Fruit fly (Drosophila melanogaster) whole organism, embryonic: Measurements from ENCODE around the gene CG7546.
A peak's percentile ranks its signal among the peaks of the same experiment; 100 is the strongest.

Experiments
- Abd-B ChIP-seq: fragments of 200-800 bp; sonication (Bioruptor generic); optimal IDR thresholded peaks from 2 replicates; lab custom pipeline; 2018; ENCODE audit warnings: missing biosample characterization, mild to moderate bottlenecking, missing genetic modification characterization, moderate library complexity
- Ada2b ChIP-seq: fragments of 200-800 bp; sonication (Bioruptor generic); IDR thresholded peaks from 2 replicates; pipeline ENCODE4 v1.3.6; 2022; ENCODE audit warnings: missing biosample characterization, missing genetic modification characterization
- Atf-2 ChIP-seq: fragments of 200-800 bp; sonication (Bioruptor generic); optimal IDR thresholded peaks from 2 replicates; lab custom pipeline; 2016; ENCODE audit warnings: missing biosample characterization, missing genetic modification characterization
- Blimp-1 ChIP-seq: fragments of 200-800 bp; sonication (Bioruptor generic); optimal IDR thresholded peaks from 3 replicates; lab custom pipeline; 2018; ENCODE audit warnings: missing biosample characterization, missing genetic modification characterization, mild to moderate bottlenecking, moderate library complexity, missing genetic modification reagents
- CG17568 ChIP-seq: fragments of 200-800 bp; sonication (Bioruptor generic); optimal IDR thresholded peaks from 2 replicates; lab custom pipeline; 2018; ENCODE audit warnings: missing biosample characterization, mild to moderate bottlenecking, missing genetic modification characterization, moderate library complexity
- CG18764 ChIP-seq: fragments of 200-800 bp; sonication (Bioruptor generic); optimal IDR thresholded peaks from 3 replicates; lab custom pipeline; 2016; ENCODE audit warnings: missing biosample characterization, missing genetic modification characterization
- CG2199 ChIP-seq: fragments of 200-800 bp; sonication (Bioruptor generic); IDR thresholded peaks from 3 replicates; pipeline ENCODE4 v1.3.6; 2022; ENCODE audit warnings: missing biosample characterization, missing genetic modification characterization
- CG32767 ChIP-seq: fragments of 200-800 bp; sonication (Bioruptor generic); IDR thresholded peaks from 2 replicates; pipeline ENCODE4 v1.3.6; 2022; ENCODE audit warnings: missing biosample characterization, missing genetic modification characterization
- CG4707 ChIP-seq: fragments of 200-800 bp; sonication (Bioruptor generic); optimal IDR thresholded peaks from 2 replicates; lab custom pipeline; 2018; ENCODE audit warnings: missing biosample characterization, mild to moderate bottlenecking, missing genetic modification characterization, moderate library complexity
- CG7556 ChIP-seq: fragments of 200-800 bp; sonication (Bioruptor generic); optimal IDR thresholded peaks from 2 replicates; lab custom pipeline; 2017; ENCODE audit warnings: missing biosample characterization, mild to moderate bottlenecking, missing genetic modification characterization
- CG7745 ChIP-seq: fragments of 200-800 bp; sonication (Bioruptor generic); optimal IDR thresholded peaks from 2 replicates; lab custom pipeline; 2018; ENCODE audit warnings: missing biosample characterization, mild to moderate bottlenecking, missing genetic modification characterization, moderate library complexity
- CG7786 ChIP-seq: fragments of 200-800 bp; sonication (Bioruptor generic); optimal IDR thresholded peaks from 2 replicates; lab custom pipeline; 2016; ENCODE audit warnings: missing biosample characterization, missing genetic modification characterization
- CG7839 ChIP-seq: fragments of 200-800 bp; sonication (Bioruptor generic); optimal IDR thresholded peaks from 3 replicates; lab custom pipeline; 2018; ENCODE audit warnings: missing biosample characterization, mild to moderate bottlenecking, missing genetic modification characterization, moderate library complexity
- CG7987 ChIP-seq: fragments of 200-800 bp; sonication (Bioruptor generic); optimal IDR thresholded peaks from 2 replicates; lab custom pipeline; 2018; ENCODE audit warnings: missing biosample characterization, mild to moderate bottlenecking, missing genetic modification characterization, moderate library complexity
- CG8290 ChIP-seq, 3 experiments: fragments of 200-800 bp; sonication (Bioruptor generic); optimal IDR thresholded peaks; 2 replicates each; lab custom pipeline; 2016 to 2019; ENCODE audit warnings: missing biosample characterization in 3 of 3, missing genetic modification characterization in 3 of 3, mild to moderate bottlenecking in 2 of 3, moderate library complexity in 1 of 3
- CG8478 ChIP-seq: fragments of >200 bp; optimal IDR thresholded peaks from 2 replicates; lab custom pipeline; 2018
- CG9727 ChIP-seq: fragments of 200-800 bp; sonication (Bioruptor generic); optimal IDR thresholded peaks from 3 replicates; lab custom pipeline; 2017; ENCODE audit warnings: missing biosample characterization, mild to moderate bottlenecking, missing genetic modification characterization
- Drgx ChIP-seq: fragments of 200-800 bp; sonication (Bioruptor generic); IDR thresholded peaks from 2 replicates; pipeline ENCODE4 v1.3.6; 2022; ENCODE audit warnings: missing biosample characterization, missing genetic modification characterization
- Elba2 ChIP-seq: fragments of 200-800 bp; sonication (Bioruptor generic); optimal IDR thresholded peaks from 3 replicates; lab custom pipeline; 2016; ENCODE audit warnings: missing biosample characterization, missing genetic modification characterization
- Mes4 ChIP-seq: fragments of 200-800 bp; sonication (Bioruptor generic); optimal IDR thresholded peaks from 2 replicates; lab custom pipeline; 2016; ENCODE audit warnings: missing biosample characterization, missing genetic modification characterization
- NC2α ChIP-seq: fragments of 200-800 bp; sonication (Bioruptor generic); optimal IDR thresholded peaks from 2 replicates; lab custom pipeline; 2016; ENCODE audit warnings: missing biosample characterization, missing genetic modification characterization
- Poxn ChIP-seq: fragments of 200-800 bp; sonication (Bioruptor generic); IDR thresholded peaks from 2 replicates; pipeline ENCODE4 v1.3.6; 2022; ENCODE audit warnings: missing biosample characterization, missing genetic modification characterization
- Tbp ChIP-seq: fragments of >200 bp; optimal IDR thresholded peaks from 2 replicates; lab custom pipeline; 2018; ENCODE audit warnings: missing biosample characterization, missing genetic modification characterization
- bsh ChIP-seq, 2 experiments: fragments of 200-800 bp; sonication (Bioruptor generic); optimal IDR thresholded peaks; 2 replicates each; lab custom pipeline; 2017 to 2018; ENCODE audit warnings: mild to moderate bottlenecking in 2 of 2, missing biosample characterization in 2 of 2, missing genetic modification characterization in 2 of 2, moderate library complexity in 1 of 2
- btn ChIP-seq: fragments of 200-800 bp; sonication (Bioruptor generic); optimal IDR thresholded peaks from 2 replicates; lab custom pipeline; 2016; ENCODE audit warnings: missing biosample characterization, missing genetic modification characterization
- croc ChIP-seq: fragments of 200-800 bp; sonication (Bioruptor generic); conservative IDR thresholded peaks from 3 replicates; pipeline ENCODE4 v1.3.6; 2022; ENCODE audit warnings: missing biosample characterization, missing genetic modification characterization
- crol ChIP-seq: fragments of 200-800 bp; sonication (Bioruptor generic); IDR thresholded peaks from 2 replicates; pipeline ENCODE4 v1.3.6; 2022; ENCODE audit warnings: missing biosample characterization, missing genetic modification characterization
- emc ChIP-seq: fragments of 200-800 bp; sonication (Bioruptor generic); optimal IDR thresholded peaks from 2 replicates; lab custom pipeline; 2016; ENCODE audit warnings: missing biosample characterization, missing genetic modification characterization
- esg ChIP-seq: fragments of 200-800 bp; sonication (Bioruptor generic); conservative IDR thresholded peaks from 2 replicates; pipeline ENCODE4 v1.3.6; 2022; ENCODE audit warnings: missing biosample characterization, missing genetic modification characterization
- gcm2 ChIP-seq: fragments of 200-800 bp; sonication (Bioruptor generic); optimal IDR thresholded peaks from 2 replicates; lab custom pipeline; 2016; ENCODE audit warnings: missing biosample characterization, missing genetic modification characterization
- grau ChIP-seq: fragments of 200-800 bp; optimal IDR thresholded peaks from 3 replicates; lab custom pipeline; 2019; ENCODE audit warnings: missing biosample characterization, mild to moderate bottlenecking, missing genetic modification characterization, moderate library complexity
- hkb ChIP-seq, 2 experiments: fragments of 200-800 bp in 1 of 2; fragments of >200 bp in 1 of 2; sonication (Bioruptor generic) in 1 of 2; IDR thresholded peaks in 1 of 2; optimal IDR thresholded peaks in 1 of 2; 2 replicates each; pipeline versions ENCODE4 v1.3.6 to Lab custom; 2017 to 2022; ENCODE audit warnings: missing biosample characterization in 1 of 2, missing genetic modification characterization in 1 of 2
- kni ChIP-seq: fragments of 200-800 bp; sonication (Bioruptor generic); optimal IDR thresholded peaks from 3 replicates; lab custom pipeline; 2017; ENCODE audit warnings: mild to moderate bottlenecking, missing biosample characterization, missing genetic modification reagents, missing genetic modification characterization
- rib ChIP-seq: fragments of 200-800 bp; sonication (Bioruptor generic); IDR thresholded peaks from 2 replicates; pipeline ENCODE4 v1.3.6; 2022; ENCODE audit warnings: missing biosample characterization, missing genetic modification characterization
- sens ChIP-seq: fragments of 200-800 bp; sonication (Bioruptor generic); peaks from one replicate; lab custom pipeline; 2016; ENCODE audit warnings: missing biosample characterization, missing genetic modification characterization
- sim ChIP-seq: fragments of 200-800 bp; sonication (Bioruptor generic); IDR thresholded peaks from 2 replicates; pipeline ENCODE4 v1.3.6; 2022; ENCODE audit warnings: missing biosample characterization, missing genetic modification characterization
- tap ChIP-seq: fragments of 200-800 bp; optimal IDR thresholded peaks from 3 replicates; lab custom pipeline; 2019; ENCODE audit warnings: missing biosample characterization, mild to moderate bottlenecking, missing genetic modification characterization, moderate library complexity

Gene CG7546

dm6 chr3L:7541068-7541467 lies 30.3 kb downstream of the CG7546 start, which contains the start of gene CG32374:
Gene CG32374 (minus strand): TSS chr3L:7541168.
- no peak for TF ChIP-seq sim (GFP tag; lab: Robert Waterston, UW)
- no peak for TF ChIP-seq croc (GFP tag; lab: Robert Waterston, UW)
- no peak for TF ChIP-seq Poxn (GFP tag; lab: Robert Waterston, UW)
- no peak for TF ChIP-seq CG2199
- no peak for TF ChIP-seq CG7556 (GFP tag; lab: Kevin White, UChicago)
- TF ChIP-seq crol (GFP tag; lab: Robert Waterston, UW), result no peak
- TF ChIP-seq CG8290 (GFP tag; optimal IDR thresholded peaks at IDR 0.05; lab: Kevin White, UChicago), result no peak
- TF ChIP-seq CG8290 (tag; optimal IDR thresholded peaks at IDR 0.05; lab: Kevin White, UChicago), result no peak
- TF ChIP-seq gcm2, result no peak
- TF ChIP-seq tap (tag; lab: Kevin White, UChicago), result no peak
- no peak for TF ChIP-seq Abd-B (GFP tag; lab: Kevin White, UChicago)

dm6 chr3L:7542357-7542756 lies 31.6 kb downstream of the CG7546 start, which contains the start of gene CG32376:
Gene CG32376 (minus strand): TSS chr3L:7542457.
- TF ChIP-seq CG4707 (no peak), Tbp (GFP tag; lab: Kevin White, UChicago) (no peak), grau (no peak), rib (no peak), hkb (optimal IDR thresholded peaks at IDR 0.05; lab: Kevin White, UChicago) (no peak), hkb (GFP tag; IDR thresholded peaks at IDR 0.05; lab: Robert Waterston, UW) (no peak), emc (GFP tag; lab: Kevin White, UChicago) (no peak), CG7839 (tag; lab: Kevin White, UChicago) (no peak), CG17568 (no peak), Ada2b (no peak), CG7745 (no peak)

dm6 chr3L:7544639-7545183 lies 33.9 kb downstream of the CG7546 start:
- TF ChIP-seq esg (GFP tag; lab: Robert Waterston, UW) (no peak), sens (GFP tag; lab: Kevin White, UChicago) (peak; percentile 17), btn (no peak), CG9727 (GFP tag; lab: Kevin White, UChicago) (no peak), Blimp-1 (GFP tag; lab: Kevin White, UChicago) (peak; percentile 70), CG7987 (GFP tag; lab: Kevin White, UChicago) (no peak), NC2α (GFP tag; lab: Kevin White, UChicago) (no peak), CG8478 (no peak), Atf-2 (GFP tag; lab: Kevin White, UChicago) (no peak)

- TF ChIP-seq CG32767 (GFP tag; lab: Robert Waterston, UW) (no peak), kni (GFP tag; lab: Kevin White, UChicago) (no peak), Elba2 (GFP tag; lab: Kevin White, UChicago) (no peak), Mes4 (no peak), Atf-2 (GFP tag; lab: Kevin White, UChicago) (no peak), CG18764 (GFP tag; lab: Kevin White, UChicago) (no peak)
Measured at dm6 chr3L:7545562-7545961, 34.8 kb downstream of the CG7546 start.

- TF ChIP-seq CG7786 (GFP tag; lab: Kevin White, UChicago) (no peak), bsh (GFP tag; optimal IDR thresholded peaks at IDR 0.05; lab: Kevin White, UChicago) (no peak), Blimp-1 (GFP tag; lab: Kevin White, UChicago) (peak; percentile 30), sens (GFP tag; lab: Kevin White, UChicago) (peak; percentile 46), Drgx (GFP tag; lab: Robert Waterston, UW) (peak; percentile 47)
Measured at dm6 chr3L:7550225-7550624, 39.4 kb downstream of the CG7546 start.
